Worm (Caenorhabditis elegans) whole organism, L1 larva: ENCODE data around the gene bath-38.

Experiments
- C16A3.4 ChIP-seq: fragments of 150-350 bp; optimal IDR thresholded peaks from 2 replicates; lab custom pipeline; 2014; ENCODE audit warnings: missing biosample characterization, missing genetic modification characterization
- ama-1 ChIP-seq: fragments of 150-350 bp; optimal IDR thresholded peaks from 2 replicates; lab custom pipeline; 2014
- ces-1 ChIP-seq: fragments of 150-350 bp; optimal IDR thresholded peaks from 2 replicates; lab custom pipeline; 2014; ENCODE audit warnings: missing biosample characterization, missing genetic modification reagents, missing genetic modification characterization
- dsc-1 ChIP-seq: sonication (generic microtip); optimal IDR thresholded peaks from 2 replicates; lab custom pipeline; 2016; ENCODE audit warnings: mild to moderate bottlenecking, missing genetic modification characterization, missing compliant biosample characterization
- egl-27 ChIP-seq, 2 experiments: fragments of 150-350 bp in 1 of 2; sonication (generic microtip); optimal IDR thresholded peaks; 3 replicates each; lab custom pipeline; 2017 to 2018; ENCODE audit warnings: missing biosample characterization in 2 of 2, missing genetic modification characterization in 2 of 2, missing genetic modification reagents in 2 of 2
- fos-1 ChIP-seq: fragments of 150-350 bp; optimal IDR thresholded peaks from 2 replicates; lab custom pipeline; 2014; ENCODE audit warnings: missing biosample characterization, missing genetic modification characterization
- lin-39 ChIP-seq: fragments of 150-350 bp; optimal IDR thresholded peaks from 2 replicates; lab custom pipeline; 2014; ENCODE audit warnings: missing biosample characterization, missing genetic modification reagents, missing genetic modification characterization
- lir-3 ChIP-seq: sonication (generic microtip); optimal IDR thresholded peaks from 2 replicates; lab custom pipeline; 2016; ENCODE audit warnings: mild to moderate bottlenecking, missing genetic modification characterization, moderate library complexity, missing compliant biosample characterization; ENCODE audit not compliant: poor library complexity
- nhr-11 ChIP-seq: fragments of 150-350 bp; optimal IDR thresholded peaks from 2 replicates; lab custom pipeline; 2014; ENCODE audit warnings: missing biosample characterization, missing genetic modification characterization
- nhr-20 ChIP-seq: sonication (generic microtip); optimal IDR thresholded peaks from 2 replicates; lab custom pipeline; 2016; ENCODE audit warnings: mild to moderate bottlenecking, missing genetic modification characterization, missing compliant biosample characterization
- nhr-76 ChIP-seq: sonication (generic microtip); optimal IDR thresholded peaks from 2 replicates; lab custom pipeline; 2017; ENCODE audit warnings: missing biosample characterization, missing genetic modification characterization
- snpc-4 ChIP-seq: fragments of 150-350 bp; optimal IDR thresholded peaks from 2 replicates; lab custom pipeline; 2014; ENCODE audit warnings: missing biosample characterization, missing genetic modification characterization
- unc-86 ChIP-seq: sonication (generic microtip); optimal IDR thresholded peaks from 2 replicates; lab custom pipeline; 2016; ENCODE audit warnings: missing genetic modification characterization, missing compliant biosample characterization
- zag-1 ChIP-seq: fragments of 150-350 bp; optimal IDR thresholded peaks from 2 replicates; lab custom pipeline; 2014; ENCODE audit warnings: missing biosample characterization, missing genetic modification characterization

ce11 chrII:10044961-10045360 lies at the start of gene bath-38, which contains the start of gene F52H3.11:
- TF ChIP-seq fos-1 (no peak), nhr-11 (tag; lab: Kevin White, UChicago) (no peak), unc-86 (no peak), lin-39 (no peak), nhr-76 (tag; lab: Kevin White, UChicago) (no peak), ces-1 (GFP tag; lab: Kevin White, UChicago) (no peak), zag-1 (no peak), egl-27 (tag; optimal IDR thresholded peaks at IDR 0.05; lab: Kevin White, UChicago) (no peak), ama-1 (peak; percentile 5), dsc-1 (tag; lab: Kevin White, UChicago) (no peak), C16A3.4 (tag; lab: Kevin White, UChicago) (peak; percentile 59), lir-3 (tag; lab: Kevin White, UChicago) (no peak), nhr-20 (tag; lab: Kevin White, UChicago) (peak; percentile 51), snpc-4 (tag; lab: Kevin White, UChicago) (no peak)
